Worm (Caenorhabditis elegans) whole organism, L4 larva: Measurements from ENCODE around the gene srx-87.
A peak's percentile ranks its signal among the peaks of the same experiment; 100 is the strongest.

ENCODE experiments used
- F44E2.7 ChIP-seq: fragments of 200-800 bp; sonication (Bioruptor generic); IDR thresholded peaks from 2 replicates; pipeline ENCODE4 v2.1.2; 2022; ENCODE audit warnings: missing genetic modification characterization, missing compliant biosample characterization
- R02D3.7 ChIP-seq: fragments of 150-350 bp; sonication (generic microtip); optimal IDR thresholded peaks from 3 replicates; lab custom pipeline; 2014; ENCODE audit warnings: missing biosample characterization, missing genetic modification characterization
- T20F7.1 ChIP-seq: fragments of 200-800 bp; sonication (Bioruptor generic); optimal IDR thresholded peaks from 2 replicates; lab custom pipeline; 2018; ENCODE audit warnings: mild to moderate bottlenecking, missing genetic modification characterization, missing compliant biosample characterization
- Y105C5A.15 ChIP-seq: fragments of 200-800 bp; sonication (Bioruptor generic); IDR thresholded peaks from 2 replicates; pipeline ENCODE4 v1.3.6; 2022; ENCODE audit warnings: missing genetic modification characterization, missing compliant biosample characterization
- Y48G9A.11 ChIP-seq: fragments of 200-800 bp; sonication (Bioruptor generic); IDR thresholded peaks from 2 replicates; pipeline ENCODE4 v1.3.6; 2022; ENCODE audit warnings: missing genetic modification reagents, missing genetic modification characterization, missing compliant biosample characterization
- Y75B8A.6 ChIP-seq: fragments of 200-800 bp; sonication (Bioruptor generic); IDR thresholded peaks from 2 replicates; pipeline ENCODE4 v1.3.6; 2022; ENCODE audit warnings: missing genetic modification reagents, missing genetic modification characterization, missing compliant biosample characterization
- aly-2 ChIP-seq: sonication (generic microtip); optimal IDR thresholded peaks from 2 replicates; lab custom pipeline; 2018; ENCODE audit warnings: missing biosample characterization, missing genetic modification characterization
- ama-1 ChIP-seq: fragments of 150-350 bp; optimal IDR thresholded peaks from 2 replicates; lab custom pipeline; 2014; ENCODE audit warnings: inconsistent platforms, mixed read lengths
- arid-1 ChIP-seq: fragments of 200-800 bp; sonication (Bioruptor generic); conservative IDR thresholded peaks from 2 replicates; pipeline ENCODE4 v1.3.6; 2022; ENCODE audit warnings: missing genetic modification reagents, missing genetic modification characterization, missing compliant biosample characterization
- ceh-20 ChIP-seq: fragments of 200-800 bp; sonication (Bioruptor generic); IDR thresholded peaks from 2 replicates; pipeline ENCODE4 v1.3.6; 2022; ENCODE audit warnings: missing genetic modification reagents, missing genetic modification characterization, missing compliant biosample characterization
- ceh-28 ChIP-seq: fragments of 150-350 bp; optimal IDR thresholded peaks from 2 replicates; lab custom pipeline; 2014; ENCODE audit warnings: missing biosample characterization, missing genetic modification reagents, missing genetic modification characterization
- ceh-32 ChIP-seq: sonication (generic microtip); optimal IDR thresholded peaks from 2 replicates; lab custom pipeline; 2016; ENCODE audit warnings: mild to moderate bottlenecking, missing genetic modification characterization, missing compliant biosample characterization; ENCODE audit not compliant: poor library complexity
- ceh-44 ChIP-seq: fragments of 200-800 bp; sonication (Bioruptor generic); IDR thresholded peaks from 2 replicates; pipeline ENCODE4 v1.3.6; 2022; ENCODE audit warnings: missing genetic modification reagents, missing genetic modification characterization, missing compliant biosample characterization
- ceh-62 ChIP-seq: sonication (generic microtip); optimal IDR thresholded peaks from 2 replicates; lab custom pipeline; 2017; ENCODE audit warnings: missing biosample characterization, missing genetic modification characterization
- ces-1 ChIP-seq: fragments of 150-350 bp; sonication (generic microtip); optimal IDR thresholded peaks from 4 replicates; lab custom pipeline; 2014; ENCODE audit warnings: missing biosample characterization, missing genetic modification reagents, missing genetic modification characterization
- daf-12 ChIP-seq: fragments of 150-350 bp; optimal IDR thresholded peaks from 2 replicates; lab custom pipeline; 2014; ENCODE audit warnings: missing biosample characterization, missing genetic modification reagents, missing genetic modification characterization
- daf-19 ChIP-seq: fragments of 200-800 bp; sonication (Bioruptor generic); conservative IDR thresholded peaks from 2 replicates; pipeline ENCODE4 v1.3.6; 2022; ENCODE audit warnings: missing genetic modification characterization, missing compliant biosample characterization
- dmd-8 ChIP-seq: fragments of 200-800 bp; sonication (Bioruptor generic); IDR thresholded peaks from 2 replicates; pipeline ENCODE4 v1.3.6; 2022; ENCODE audit warnings: missing genetic modification characterization, missing compliant biosample characterization
- dpl-1 ChIP-seq: fragments of 150-350 bp; optimal IDR thresholded peaks from 2 replicates; lab custom pipeline; 2014; ENCODE audit warnings: missing biosample characterization, missing genetic modification reagents, missing genetic modification characterization
- duxl-1 ChIP-seq: sonication (generic microtip); optimal IDR thresholded peaks from 2 replicates; lab custom pipeline; 2016; ENCODE audit warnings: mild to moderate bottlenecking, missing genetic modification characterization, moderate library complexity, missing compliant biosample characterization; ENCODE audit not compliant: poor library complexity
- dve-1 ChIP-seq: sonication (generic microtip); optimal IDR thresholded peaks from 2 replicates; lab custom pipeline; 2017; ENCODE audit warnings: antibody characterized with exemption, mild to moderate bottlenecking, missing genetic modification characterization, missing compliant biosample characterization; ENCODE audit not compliant: insufficient read depth
- egl-27 ChIP-seq: sonication (generic microtip); optimal IDR thresholded peaks from 3 replicates; lab custom pipeline; 2017; ENCODE audit warnings: missing biosample characterization, missing genetic modification reagents, missing genetic modification characterization
- egl-43 ChIP-seq: fragments of 200-800 bp; sonication (Bioruptor generic); IDR thresholded peaks from 2 replicates; pipeline ENCODE4 v1.3.6; 2022; ENCODE audit warnings: missing genetic modification reagents, missing genetic modification characterization, missing compliant biosample characterization
- hif-1 ChIP-seq, 2 experiments: sonication (generic microtip); optimal IDR thresholded peaks; 2 replicates each; lab custom pipeline; 2016 to 2017; ENCODE audit warnings: missing compliant biosample characterization in 2 of 2, missing genetic modification characterization in 2 of 2, missing genetic modification reagents in 2 of 2, missing genotype in 2 of 2, mild to moderate bottlenecking in 1 of 2
- hmg-1.1 ChIP-seq: fragments of 200-800 bp; sonication (Bioruptor generic); IDR thresholded peaks from 2 replicates; pipeline ENCODE4 v1.3.6; 2022; ENCODE audit warnings: missing genetic modification reagents, missing genetic modification characterization, missing compliant biosample characterization
- jun-1 ChIP-seq: fragments of 150-350 bp; optimal IDR thresholded peaks from 2 replicates; lab custom pipeline; 2014; ENCODE audit warnings: missing biosample characterization, missing genetic modification reagents, missing genetic modification characterization
- lim-7 ChIP-seq: fragments of 200-800 bp; sonication (Bioruptor generic); IDR thresholded peaks from 2 replicates; pipeline ENCODE4 v1.3.6; 2022; ENCODE audit warnings: missing genetic modification characterization, missing compliant biosample characterization
- lin-13 ChIP-seq: fragments of 150-350 bp; optimal IDR thresholded peaks from 2 replicates; lab custom pipeline; 2014; ENCODE audit warnings: missing biosample characterization, missing genetic modification reagents, missing genetic modification characterization
- lin-38 ChIP-seq: fragments of 200-800 bp; sonication (Bioruptor generic); IDR thresholded peaks from 2 replicates; pipeline ENCODE4 v1.3.6; 2022; ENCODE audit warnings: missing genetic modification reagents, missing genetic modification characterization, missing compliant biosample characterization
- lir-3 ChIP-seq: sonication (generic microtip); optimal IDR thresholded peaks from 2 replicates; lab custom pipeline; 2016; ENCODE audit warnings: mild to moderate bottlenecking, missing genetic modification characterization, missing compliant biosample characterization
- lsy-2 ChIP-seq, 2 experiments: fragments of 150-350 bp in 1 of 2; sonication (generic microtip) in 1 of 2; optimal IDR thresholded peaks; 2 replicates each; lab custom pipeline; 2014 to 2017; ENCODE audit warnings: missing biosample characterization in 2 of 2, missing genetic modification characterization in 2 of 2
- madf-9 ChIP-seq: fragments of 200-800 bp; sonication (Bioruptor generic); conservative IDR thresholded peaks from 2 replicates; pipeline ENCODE4 v1.3.6; 2022; ENCODE audit warnings: missing genetic modification reagents, missing genetic modification characterization, missing compliant biosample characterization
- mdt-29 ChIP-seq: fragments of 200-800 bp; sonication (Bioruptor generic); IDR thresholded peaks from 2 replicates; pipeline ENCODE4 v1.3.6; 2022; ENCODE audit warnings: missing genetic modification reagents, missing genetic modification characterization, missing compliant biosample characterization
- mes-2 ChIP-seq: sonication (generic microtip); optimal IDR thresholded peaks from 2 replicates; lab custom pipeline; 2016; ENCODE audit warnings: missing genotype, mild to moderate bottlenecking, missing genetic modification characterization, missing compliant biosample characterization; ENCODE audit not compliant: poor library complexity, severe bottlenecking
- mxl-2 ChIP-seq: fragments of 200-800 bp; sonication (Bioruptor generic); conservative IDR thresholded peaks from 2 replicates; pipeline ENCODE4 v1.3.6; 2022; ENCODE audit warnings: missing genetic modification reagents, missing genetic modification characterization, missing compliant biosample characterization
- nhr-11 ChIP-seq: fragments of 150-350 bp; optimal IDR thresholded peaks from 2 replicates; lab custom pipeline; 2014; ENCODE audit warnings: missing biosample characterization, missing genetic modification characterization
- nhr-237 ChIP-seq: sonication (generic microtip); optimal IDR thresholded peaks from 2 replicates; lab custom pipeline; 2017; ENCODE audit warnings: missing biosample characterization, missing genetic modification characterization
- php-3 ChIP-seq: fragments of 200-800 bp; sonication (Bioruptor generic); IDR thresholded peaks from 2 replicates; pipeline ENCODE4 v1.3.6; 2022; ENCODE audit warnings: missing genetic modification reagents, missing genetic modification characterization, missing compliant biosample characterization
- saeg-2 ChIP-seq: fragments of 200-800 bp; sonication (Bioruptor generic); IDR thresholded peaks from 2 replicates; pipeline ENCODE4 v1.3.6; 2022; ENCODE audit warnings: missing genetic modification reagents, missing genetic modification characterization, missing compliant biosample characterization
- skn-1 ChIP-seq: fragments of 150-350 bp; optimal IDR thresholded peaks from 2 replicates; lab custom pipeline; 2014; ENCODE audit warnings: missing biosample characterization, missing genetic modification characterization
- spr-1 ChIP-seq: sonication (generic microtip); optimal IDR thresholded peaks from 2 replicates; lab custom pipeline; 2016; ENCODE audit warnings: mild to moderate bottlenecking, missing genetic modification characterization, missing compliant biosample characterization
- spr-3 ChIP-seq: fragments of 200-800 bp; sonication (Bioruptor generic); optimal IDR thresholded peaks from 2 replicates; lab custom pipeline; 2018; ENCODE audit warnings: mild to moderate bottlenecking, missing genetic modification characterization, missing compliant biosample characterization
- tag-97 ChIP-seq: fragments of 200-800 bp; sonication (Bioruptor generic); IDR thresholded peaks from 2 replicates; pipeline ENCODE4 v1.3.6; 2022; ENCODE audit warnings: missing genetic modification characterization, missing compliant biosample characterization
- unc-130 ChIP-seq: sonication (generic microtip); optimal IDR thresholded peaks from 2 replicates; lab custom pipeline; 2016; ENCODE audit warnings: missing genetic modification reagents, missing genetic modification characterization, missing compliant biosample characterization
- unc-39 ChIP-seq: sonication (generic microtip); optimal IDR thresholded peaks from 2 replicates; lab custom pipeline; 2017; ENCODE audit warnings: missing biosample characterization, missing genetic modification characterization
- unc-62 ChIP-seq, 3 experiments: fragments of 150-350 bp in 1 of 3; sonication (generic microtip); optimal IDR thresholded peaks in 2 of 3; peaks in 1 of 3; 1 replicate in 1 of 3; 2 replicates in 2 of 3; lab custom pipeline; 2014 to 2017; ENCODE audit warnings: missing biosample characterization in 3 of 3, missing genetic modification characterization in 3 of 3, missing genetic modification reagents in 3 of 3, missing genotype in 1 of 3
- vab-7 ChIP-seq: fragments of 200-800 bp; sonication (Bioruptor generic); IDR thresholded peaks from 2 replicates; pipeline ENCODE4 v1.3.6; 2022; ENCODE audit warnings: missing genetic modification reagents, missing genetic modification characterization, missing compliant biosample characterization
- zfp-3 ChIP-seq: fragments of 200-800 bp; sonication (Bioruptor generic); conservative IDR thresholded peaks from 2 replicates; pipeline ENCODE4 v1.3.6; 2022; ENCODE audit warnings: missing genetic modification reagents, missing genetic modification characterization, missing compliant biosample characterization
- zip-11 ChIP-seq: fragments of 200-800 bp; sonication (Bioruptor generic); IDR thresholded peaks from 2 replicates; pipeline ENCODE4 v1.3.6; 2022; ENCODE audit warnings: missing genetic modification characterization, missing compliant biosample characterization

srx-87 gene

ce11 chrV:11539502-11539901 is 25.2 kb upstream of the srx-87 start:
- TF ChIP-seq skn-1 (tag; lab: Kevin White, UChicago) (peak; percentile 15), ceh-62 (tag; lab: Kevin White, UChicago) (no peak), unc-62 (GFP tag; optimal IDR thresholded peaks at IDR 0.05 in 1 of 2; lab: Kevin White, UChicago) (peak in 1 of 2 experiments; percentile 97), unc-62 (tag; optimal IDR thresholded peaks at IDR 0.05; lab: Kevin White, UChicago) (no peak), daf-19 (GFP tag; lab: Robert Waterston, UW) (no peak)

ce11 chrV:11541284-11541683 is 23.4 kb upstream of the srx-87 start:
- TF ChIP-seq T20F7.1 (GFP tag; lab: Kevin White, UChicago) (no peak), zip-11 (GFP tag; lab: Robert Waterston, UW) (no peak), Y105C5A.15 (no peak), spr-3 (GFP tag; lab: Kevin White, UChicago) (no peak), madf-9 (GFP tag; lab: Robert Waterston, UW) (0 out of 2 replicates have a peak, but pooled peaks have one; percentile 53), arid-1 (GFP tag; lab: Robert Waterston, UW) (0 out of 2 replicates have a peak, but pooled peaks have one; percentile 39), aly-2 (tag; lab: Kevin White, UChicago) (no peak), lim-7 (GFP tag; lab: Robert Waterston, UW) (peak; percentile 67), duxl-1 (tag; lab: Kevin White, UChicago) (no peak), unc-39 (no peak), R02D3.7 (no peak), nhr-237 (tag; lab: Kevin White, UChicago) (no peak), lin-13 (no peak), Y75B8A.6 (no peak), Y48G9A.11 (GFP tag; lab: Robert Waterston, UW) (0 out of 2 replicates have a peak, but pooled peaks have one; percentile 35), egl-43 (GFP tag; lab: Robert Waterston, UW) (no peak), lin-38 (peak; percentile 30; the same call in 1 of the 2 replicates), lsy-2 (tag; optimal IDR thresholded peaks at IDR 0.05; lab: Kevin White, UChicago) (no peak), daf-12 (tag; lab: Kevin White, UChicago) (no peak), mdt-29 (GFP tag; lab: Robert Waterston, UW) (0 out of 2 replicates have a peak, but pooled peaks have one; percentile 5), ama-1 (lab: Kevin White, UChicago) (peak; percentile 19), ces-1 (GFP tag; lab: Kevin White, UChicago) (no peak), mxl-2 (no peak), unc-130 (no peak), ceh-20 (GFP tag; lab: Robert Waterston, UW) (peak; percentile 42; the same call in 1 of the 2 replicates), tag-97 (GFP tag; lab: Robert Waterston, UW) (no peak), ceh-32 (no peak), F44E2.7 (GFP tag; lab: Robert Waterston, UW) (no peak), zfp-3 (GFP tag; lab: Robert Waterston, UW) (no peak), mes-2 (no peak), dmd-8 (no peak), dve-1 (no peak), dpl-1 (GFP tag; lab: Kevin White, UChicago) (no peak), nhr-11 (no peak), lir-3 (tag; lab: Kevin White, UChicago) (no peak), saeg-2 (no peak), vab-7 (GFP tag; lab: Robert Waterston, UW) (peak; percentile 30; the same call in 1 of the 2 replicates), spr-1 (tag; lab: Kevin White, UChicago) (no peak), hmg-1.1 (GFP tag; lab: Robert Waterston, UW) (0 out of 2 replicates have a peak, but pooled peaks have one; percentile 33), jun-1 (tag; lab: Kevin White, UChicago) (no peak), ceh-44 (GFP tag; lab: Robert Waterston, UW) (no peak), php-3 (GFP tag; lab: Robert Waterston, UW) (no peak), hif-1 (tag; optimal IDR thresholded peaks at IDR 0.05; lab: Kevin White, UChicago) (peak in 1 of 2 experiments; percentile 64), ceh-28 (tag; lab: Kevin White, UChicago) (no peak), egl-27 (no peak)
